Worm (Caenorhabditis elegans) whole organism, L4 larva: ENCODE results near the gene gcy-6.

Experiments used
- F10B5.3 ChIP-seq: sonication (generic microtip); optimal IDR thresholded peaks from 2 replicates; lab custom pipeline; 2016; ENCODE audit warnings: mild to moderate bottlenecking, missing genetic modification characterization, missing compliant biosample characterization
- F26F4.8 ChIP-seq: fragments of 200-800 bp; sonication (Bioruptor generic); conservative IDR thresholded peaks from 2 replicates; pipeline ENCODE4 v1.3.6; 2022; ENCODE audit warnings: missing genetic modification characterization, missing compliant biosample characterization
- T20F7.1 ChIP-seq: fragments of 200-800 bp; sonication (Bioruptor generic); optimal IDR thresholded peaks from 2 replicates; lab custom pipeline; 2018; ENCODE audit warnings: mild to moderate bottlenecking, missing genetic modification characterization, missing compliant biosample characterization
- T26A8.4 ChIP-seq: fragments of 200-800 bp; sonication (Bioruptor generic); IDR thresholded peaks from 2 replicates; pipeline ENCODE4 v1.3.6; 2022; ENCODE audit warnings: missing genetic modification characterization, missing compliant biosample characterization
- Y75B8A.6 ChIP-seq: fragments of 200-800 bp; sonication (Bioruptor generic); IDR thresholded peaks from 2 replicates; pipeline ENCODE4 v1.3.6; 2022; ENCODE audit warnings: missing genetic modification reagents, missing genetic modification characterization, missing compliant biosample characterization
- ZK337.2 ChIP-seq: fragments of 200-800 bp; sonication (Bioruptor generic); IDR thresholded peaks from 2 replicates; pipeline ENCODE4 v1.3.6; 2022; ENCODE audit warnings: missing genetic modification reagents, missing genetic modification characterization, missing compliant biosample characterization
- aha-1 ChIP-seq: fragments of 150-350 bp; peaks from one replicate; lab custom pipeline; 2014; ENCODE audit warnings: missing biosample characterization, missing genetic modification characterization
- aly-2 ChIP-seq: sonication (generic microtip); optimal IDR thresholded peaks from 2 replicates; lab custom pipeline; 2018; ENCODE audit warnings: missing biosample characterization, missing genetic modification characterization
- ama-1 ChIP-seq: fragments of 150-350 bp; optimal IDR thresholded peaks from 2 replicates; lab custom pipeline; 2014; ENCODE audit warnings: inconsistent platforms, mixed read lengths
- attf-4 ChIP-seq: sonication (generic microtip); optimal IDR thresholded peaks from 3 replicates; lab custom pipeline; 2017; ENCODE audit warnings: missing biosample characterization, missing genetic modification characterization
- ceh-20 ChIP-seq: fragments of 200-800 bp; sonication (Bioruptor generic); IDR thresholded peaks from 2 replicates; pipeline ENCODE4 v1.3.6; 2022; ENCODE audit warnings: missing genetic modification reagents, missing genetic modification characterization, missing compliant biosample characterization
- ceh-28 ChIP-seq: fragments of 150-350 bp; optimal IDR thresholded peaks from 2 replicates; lab custom pipeline; 2014; ENCODE audit warnings: missing biosample characterization, missing genetic modification reagents, missing genetic modification characterization
- ceh-32 ChIP-seq: sonication (generic microtip); optimal IDR thresholded peaks from 2 replicates; lab custom pipeline; 2016; ENCODE audit warnings: mild to moderate bottlenecking, missing genetic modification characterization, missing compliant biosample characterization; ENCODE audit not compliant: poor library complexity
- daf-19 ChIP-seq: fragments of 200-800 bp; sonication (Bioruptor generic); conservative IDR thresholded peaks from 2 replicates; pipeline ENCODE4 v1.3.6; 2022; ENCODE audit warnings: missing genetic modification characterization, missing compliant biosample characterization
- dmd-8 ChIP-seq: fragments of 200-800 bp; sonication (Bioruptor generic); IDR thresholded peaks from 2 replicates; pipeline ENCODE4 v1.3.6; 2022; ENCODE audit warnings: missing genetic modification characterization, missing compliant biosample characterization
- dve-1 ChIP-seq: sonication (generic microtip); optimal IDR thresholded peaks from 2 replicates; lab custom pipeline; 2017; ENCODE audit warnings: antibody characterized with exemption, mild to moderate bottlenecking, missing genetic modification characterization, missing compliant biosample characterization; ENCODE audit not compliant: insufficient read depth
- fkh-10 ChIP-seq: fragments of 150-350 bp; optimal IDR thresholded peaks from 2 replicates; lab custom pipeline; 2014; ENCODE audit warnings: missing biosample characterization, missing genetic modification reagents, missing genetic modification characterization
- fos-1 ChIP-seq: fragments of 150-350 bp; optimal IDR thresholded peaks from 2 replicates; lab custom pipeline; 2014; ENCODE audit warnings: missing biosample characterization, missing genetic modification characterization
- hlh-11 ChIP-seq: fragments of 200-800 bp; sonication (Bioruptor generic); optimal IDR thresholded peaks from 2 replicates; lab custom pipeline; 2018; ENCODE audit warnings: mild to moderate bottlenecking, missing genetic modification characterization, missing compliant biosample characterization
- lin-29 ChIP-seq: fragments of 200-800 bp; sonication (Bioruptor generic); IDR thresholded peaks from 2 replicates; pipeline ENCODE4 v1.3.6; 2022; ENCODE audit warnings: missing genetic modification reagents, missing genetic modification characterization, missing compliant biosample characterization
- lir-3 ChIP-seq: sonication (generic microtip); optimal IDR thresholded peaks from 2 replicates; lab custom pipeline; 2016; ENCODE audit warnings: mild to moderate bottlenecking, missing genetic modification characterization, missing compliant biosample characterization
- madf-5 ChIP-seq, 2 experiments: fragments of 200-800 bp; sonication (Bioruptor generic); IDR thresholded peaks; 2 replicates each; pipeline ENCODE4 v1.3.6; 2022; ENCODE audit warnings: missing compliant biosample characterization in 2 of 2, missing genetic modification characterization in 2 of 2
- mdl-1 ChIP-seq, 2 experiments: fragments of 150-350 bp in 1 of 2; sonication (generic microtip) in 1 of 2; optimal IDR thresholded peaks; 2 replicates each; lab custom pipeline; 2014 to 2017; ENCODE audit warnings: missing biosample characterization in 2 of 2, missing genetic modification characterization in 2 of 2
- mdt-29 ChIP-seq: fragments of 200-800 bp; sonication (Bioruptor generic); IDR thresholded peaks from 2 replicates; pipeline ENCODE4 v1.3.6; 2022; ENCODE audit warnings: missing genetic modification reagents, missing genetic modification characterization, missing compliant biosample characterization
- mep-1 ChIP-seq: fragments of 150-350 bp; sonication (generic microtip); optimal IDR thresholded peaks from 3 replicates; lab custom pipeline; 2014; ENCODE audit warnings: missing biosample characterization, missing genetic modification characterization
- nhr-237 ChIP-seq: sonication (generic microtip); optimal IDR thresholded peaks from 2 replicates; lab custom pipeline; 2017; ENCODE audit warnings: missing biosample characterization, missing genetic modification characterization
- nhr-76 ChIP-seq: fragments of 150-350 bp; optimal IDR thresholded peaks from 2 replicates; lab custom pipeline; 2014; ENCODE audit warnings: missing biosample characterization, missing genetic modification characterization
- pha-4 ChIP-seq, 2 experiments: fragments of 150-350 bp in 1 of 2; fragments of 200-800 bp in 1 of 2; sonication (Bioruptor generic) in 1 of 2; IDR thresholded peaks in 1 of 2; optimal IDR thresholded peaks in 1 of 2; 2 replicates each; pipeline versions ENCODE4 v1.3.6 to Lab custom; 2014 to 2022; ENCODE audit warnings: missing genetic modification characterization in 2 of 2, missing genetic modification reagents in 2 of 2, missing biosample characterization in 1 of 2, missing compliant biosample characterization in 1 of 2
- php-3 ChIP-seq: fragments of 200-800 bp; sonication (Bioruptor generic); IDR thresholded peaks from 2 replicates; pipeline ENCODE4 v1.3.6; 2022; ENCODE audit warnings: missing genetic modification reagents, missing genetic modification characterization, missing compliant biosample characterization
- pqm-1 ChIP-seq: sonication (generic microtip); optimal IDR thresholded peaks from 2 replicates; lab custom pipeline; 2017; ENCODE audit warnings: missing biosample characterization, missing genetic modification characterization
- rbr-2 ChIP-seq: sonication (generic microtip); optimal IDR thresholded peaks from 2 replicates; lab custom pipeline; 2016; ENCODE audit warnings: missing genotype, missing genetic modification characterization, missing compliant biosample characterization
- set-16 ChIP-seq: fragments of 200-800 bp; sonication (Bioruptor generic); IDR thresholded peaks from 2 replicates; pipeline ENCODE4 v1.3.6; 2022; ENCODE audit warnings: missing genetic modification reagents, missing genetic modification characterization, missing compliant biosample characterization
- spr-1 ChIP-seq: sonication (generic microtip); optimal IDR thresholded peaks from 2 replicates; lab custom pipeline; 2016; ENCODE audit warnings: mild to moderate bottlenecking, missing genetic modification characterization, missing compliant biosample characterization
- spr-3 ChIP-seq: fragments of 200-800 bp; sonication (Bioruptor generic); optimal IDR thresholded peaks from 2 replicates; lab custom pipeline; 2018; ENCODE audit warnings: mild to moderate bottlenecking, missing genetic modification characterization, missing compliant biosample characterization
- tag-97 ChIP-seq: fragments of 200-800 bp; sonication (Bioruptor generic); IDR thresholded peaks from 2 replicates; pipeline ENCODE4 v1.3.6; 2022; ENCODE audit warnings: missing genetic modification characterization, missing compliant biosample characterization
- tra-1 ChIP-seq: fragments of 200-800 bp; sonication (Bioruptor generic); IDR thresholded peaks from 2 replicates; pipeline ENCODE4 v1.3.6; 2022; ENCODE audit warnings: missing genetic modification reagents, missing genetic modification characterization, missing compliant biosample characterization
- unc-130 ChIP-seq: sonication (generic microtip); optimal IDR thresholded peaks from 2 replicates; lab custom pipeline; 2016; ENCODE audit warnings: missing genetic modification reagents, missing genetic modification characterization, missing compliant biosample characterization
- unc-39 ChIP-seq: sonication (generic microtip); optimal IDR thresholded peaks from 2 replicates; lab custom pipeline; 2017; ENCODE audit warnings: missing biosample characterization, missing genetic modification characterization
- zfp-2 ChIP-seq: sonication (generic microtip); optimal IDR thresholded peaks from 2 replicates; lab custom pipeline; 2016; ENCODE audit warnings: mild to moderate bottlenecking, missing genetic modification characterization, missing compliant biosample characterization

The gcy-6 gene

ce11 chrV:10333843-10334242 is 20.0 kb upstream of the gcy-6 start (continued):
- TF ChIP-seq Y75B8A.6 (GFP tag; lab: Robert Waterston, UW): no peak
- no peak for TF ChIP-seq F26F4.8 (GFP tag; lab: Robert Waterston, UW)
- TF ChIP-seq fos-1 (tag; lab: Kevin White, UChicago): no peak
- no peak for TF ChIP-seq php-3 (GFP tag; lab: Robert Waterston, UW)
- TF ChIP-seq unc-130 (GFP tag; lab: Kevin White, UChicago): no peak
- no peak for TF ChIP-seq pha-4 (GFP tag; IDR thresholded peaks at IDR 0.05; lab: Robert Waterston, UW)
- no peak for TF ChIP-seq pha-4 (tag; optimal IDR thresholded peaks at IDR 0.05; lab: Kevin White, UChicago)
- TF ChIP-seq aly-2 (tag; lab: Kevin White, UChicago): no peak
- no peak for TF ChIP-seq tag-97 (GFP tag; lab: Robert Waterston, UW)
- no peak for TF ChIP-seq T20F7.1 (GFP tag; lab: Kevin White, UChicago)
- no peak for TF ChIP-seq daf-19 (GFP tag; lab: Robert Waterston, UW)
- TF ChIP-seq mep-1 (tag; lab: Kevin White, UChicago): no peak
- TF ChIP-seq zfp-2 (tag; lab: Kevin White, UChicago): no peak
- no peak for TF ChIP-seq T26A8.4
- no peak for TF ChIP-seq ceh-28 (tag; lab: Kevin White, UChicago)
- peak; percentile 20 for TF ChIP-seq pqm-1 (tag; lab: Kevin White, UChicago)
- TF ChIP-seq tra-1: peak; percentile 58; the same call in 1 of the 2 replicates
- no peak for TF ChIP-seq unc-39 (tag; lab: Kevin White, UChicago)
- peak; percentile 63 for TF ChIP-seq hlh-11 (tag; lab: Kevin White, UChicago)
- TF ChIP-seq lin-29 (GFP tag; lab: Robert Waterston, UW): no peak
- TF ChIP-seq dve-1 (tag; lab: Kevin White, UChicago): peak; percentile 43
- TF ChIP-seq ama-1: no peak
- no peak for TF ChIP-seq aha-1 (tag; lab: Kevin White, UChicago)
- TF ChIP-seq lir-3 (tag; lab: Kevin White, UChicago): no peak
- no peak for TF ChIP-seq madf-5 (GFP tag; IDR thresholded peaks at IDR 0.05; lab: Robert Waterston, UW)
- no peak for TF ChIP-seq rbr-2
- no peak for TF ChIP-seq nhr-76 (tag; lab: Kevin White, UChicago)
- TF ChIP-seq mdl-1 (tag; optimal IDR thresholded peaks at IDR 0.05; lab: Kevin White, UChicago): no peak

ce11 chrV:10332012-10332411 is 18.2 kb upstream of the gcy-6 start, which contains the start of gene crm-1:
crm-1 (minus strand) TSS chrV:10332112.
- TF ChIP-seq fkh-10 (GFP tag; lab: Kevin White, UChicago): no peak
- peak; percentile 19 for TF ChIP-seq aha-1 (tag; lab: Kevin White, UChicago)

ce11 chrV:10328080-10328479 is 14.2 kb upstream of the gcy-6 start:
- TF ChIP-seq spr-3 (GFP tag; lab: Kevin White, UChicago) (no peak), dmd-8 (GFP tag; lab: Robert Waterston, UW) (no peak), attf-4 (tag; lab: Kevin White, UChicago) (no peak), F10B5.3 (tag; lab: Kevin White, UChicago) (no peak), zfp-2 (tag; lab: Kevin White, UChicago) (no peak), ZK337.2 (no peak), spr-1 (no peak), mdt-29 (GFP tag; lab: Robert Waterston, UW) (no peak), pqm-1 (tag; lab: Kevin White, UChicago) (no peak), fkh-10 (GFP tag; lab: Kevin White, UChicago) (no peak), nhr-237 (tag; lab: Kevin White, UChicago) (no peak), pha-4 (GFP tag; IDR thresholded peaks at IDR 0.05; lab: Robert Waterston, UW) (no peak), pha-4 (tag; optimal IDR thresholded peaks at IDR 0.05; lab: Kevin White, UChicago) (peak; percentile 63), set-16 (GFP tag; lab: Robert Waterston, UW) (no peak), ceh-32 (tag; lab: Kevin White, UChicago) (no peak), ceh-20 (GFP tag; lab: Robert Waterston, UW) (0 out of 2 replicates have a peak, but pooled peaks have one; percentile 34)
